Worm (Caenorhabditis elegans) whole organism, L2 larva: ENCODE data around the gene mct-5.

Experiments
- aly-2 ChIP-seq: fragments of 150-350 bp; optimal IDR thresholded peaks from 2 replicates; lab custom pipeline; 2014; ENCODE audit warnings: missing biosample characterization, missing genetic modification characterization
- fos-1 ChIP-seq: fragments of 150-350 bp; optimal IDR thresholded peaks from 2 replicates; lab custom pipeline; 2014; ENCODE audit warnings: missing biosample characterization, missing genetic modification characterization
- mab-5 ChIP-seq: fragments of 150-350 bp; optimal IDR thresholded peaks from 2 replicates; lab custom pipeline; 2014; ENCODE audit warnings: missing biosample characterization, missing genetic modification characterization
- mdl-1 ChIP-seq, 2 experiments: fragments of 150-350 bp in 1 of 2; sonication (generic microtip) in 1 of 2; optimal IDR thresholded peaks; 2 replicates each; lab custom pipeline; 2017; ENCODE audit warnings: missing biosample characterization in 2 of 2, missing genetic modification characterization in 2 of 2
- nhr-77 ChIP-seq: fragments of 150-350 bp; optimal IDR thresholded peaks from 2 replicates; lab custom pipeline; 2014; ENCODE audit warnings: missing biosample characterization, missing genetic modification characterization
- sem-4 ChIP-seq: fragments of 150-350 bp; optimal IDR thresholded peaks from 2 replicates; lab custom pipeline; 2014; ENCODE audit warnings: missing biosample characterization, missing genetic modification reagents, missing genetic modification characterization

DNA sequence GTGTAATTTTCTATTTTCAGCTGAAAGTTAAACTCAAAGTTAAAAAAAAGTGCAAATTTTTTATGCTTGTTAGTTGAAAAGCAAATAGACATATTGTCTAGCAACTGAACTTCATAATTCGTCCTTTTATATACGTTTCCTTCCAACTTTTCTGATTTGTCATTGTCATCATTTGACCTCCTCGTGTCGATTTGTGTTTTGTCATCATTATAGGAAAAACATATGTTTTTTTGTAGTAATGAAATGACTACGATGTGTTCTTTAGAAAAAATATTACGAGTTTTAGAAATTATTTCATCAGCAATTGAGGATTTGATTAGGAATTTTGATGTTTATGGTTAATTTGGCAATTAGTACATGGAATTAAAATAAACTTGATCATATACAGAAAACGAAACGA lies 37.6 kb downstream of the mct-5 start:
- no peak for TF ChIP-seq nhr-77 (tag; lab: Kevin White, UChicago)
- no peak for TF ChIP-seq sem-4 (tag; lab: Kevin White, UChicago)
- TF ChIP-seq mdl-1 (tag; optimal IDR thresholded peaks at IDR 0.05; lab: Kevin White, UChicago) = no peak
- TF ChIP-seq mab-5 = no peak
- TF ChIP-seq fos-1 (tag; lab: Kevin White, UChicago) = no peak
- TF ChIP-seq aly-2 = no peak
